Fruit fly (Drosophila melanogaster) S2 (cell line): ENCODE data around the gene CG18404.

Experiments used
- CG8478 ChIP-seq: fragments of >200 bp; optimal IDR thresholded peaks from 2 replicates; lab custom pipeline; 2018
- CTCF ChIP-seq, 2 experiments: fragments of >200 bp; optimal IDR thresholded peaks; 2 replicates each; lab custom pipeline; 2018

- no peak for TF ChIP-seq CG8478 (lab: Kevin White, UChicago)
- no peak for TF ChIP-seq CTCF (optimal IDR thresholded peaks at IDR 0.05; lab: Kevin White, UChicago)
Observed at dm6 chr3R:30272176-30272857, 19.3 kb downstream of the CG18404 start.
